Worm (Caenorhabditis elegans): ENCODE results near the gene mec-4.

- TF ChIP-seq lin-11 (tag; optimal IDR thresholded peaks at IDR 0.05) (no peak), ahr-1 (tag; optimal IDR thresholded peaks at IDR 0.05) (no peak), pha-4 (tag; optimal IDR thresholded peaks at IDR 0.05) (no peak), K09A11.1 (tag; optimal IDR thresholded peaks at IDR 0.05; ENCODE audit: insufficient read depth) (no peak), ceh-2 (tag; optimal IDR thresholded peaks at IDR 0.05) (no peak), ceh-48 (tag; optimal IDR thresholded peaks at IDR 0.05) (no peak), ama-1 (optimal IDR thresholded peaks at IDR 0.05) (no peak), dve-1 (tag; optimal IDR thresholded peaks at IDR 0.05) (no peak), odd-2 (tag; optimal IDR thresholded peaks at IDR 0.05) (no peak), ceh-45 (GFP tag; IDR thresholded peaks at IDR 0.05) (no peak), ceh-22 (tag; optimal IDR thresholded peaks at IDR 0.05) (no peak)
These were observed 22.9 kb downstream of the mec-4 start for ce11 chrX:16784038-16784437.
